Fruit fly (Drosophila melanogaster) whole organism, embryonic: ENCODE data around the gene puc.
A peak's percentile ranks its signal among the peaks of the same experiment; 100 is the strongest.

Experiments used
- Antp ChIP-seq: fragments of 200-800 bp; sonication (Bioruptor generic); optimal IDR thresholded peaks from 3 replicates; lab custom pipeline; 2016; ENCODE audit warnings: missing biosample characterization, missing genetic modification characterization
- Atf6 ChIP-seq: fragments of 200-800 bp; sonication (Bioruptor generic); IDR thresholded peaks from 2 replicates; pipeline ENCODE4 v1.3.6; 2022; ENCODE audit warnings: missing biosample characterization, missing genetic modification characterization
- C15 ChIP-seq: fragments of 200-800 bp; sonication (Bioruptor generic); IDR thresholded peaks from 3 replicates; pipeline ENCODE4 v1.3.6; 2022; ENCODE audit warnings: missing biosample characterization, missing genetic modification characterization
- CG10366 ChIP-seq: fragments of 200-800 bp; sonication (Bioruptor generic); IDR thresholded peaks from 2 replicates; pipeline ENCODE4 v1.3.6; 2022; ENCODE audit warnings: missing biosample characterization, missing genetic modification characterization
- CG10462 ChIP-seq: fragments of 200-800 bp; sonication (Bioruptor generic); optimal IDR thresholded peaks from 2 replicates; lab custom pipeline; 2016; ENCODE audit warnings: missing biosample characterization, missing genetic modification characterization
- CG15479 ChIP-seq: fragments of 200-800 bp; sonication (Bioruptor generic); optimal IDR thresholded peaks from 3 replicates; lab custom pipeline; 2019; ENCODE audit warnings: missing biosample characterization, mild to moderate bottlenecking, missing genetic modification characterization, moderate library complexity
- CG18262 ChIP-seq: fragments of 200-800 bp; optimal IDR thresholded peaks from 3 replicates; lab custom pipeline; 2019; ENCODE audit warnings: missing biosample characterization, mild to moderate bottlenecking, missing genetic modification characterization, moderate library complexity
- CG2120 ChIP-seq: fragments of 200-800 bp; sonication (Bioruptor generic); optimal IDR thresholded peaks from 3 replicates; lab custom pipeline; 2016; ENCODE audit warnings: missing biosample characterization, missing genetic modification characterization
- CG30403 ChIP-seq: fragments of 200-800 bp; sonication (Bioruptor generic); optimal IDR thresholded peaks from 3 replicates; lab custom pipeline; 2016; ENCODE audit warnings: missing biosample characterization, missing genetic modification characterization
- CG32767 ChIP-seq: fragments of 200-800 bp; sonication (Bioruptor generic); IDR thresholded peaks from 2 replicates; pipeline ENCODE4 v1.3.6; 2022; ENCODE audit warnings: missing biosample characterization, missing genetic modification characterization
- CG4617 ChIP-seq: fragments of 200-800 bp; sonication (Bioruptor generic); optimal IDR thresholded peaks from 3 replicates; lab custom pipeline; 2016; ENCODE audit warnings: missing biosample characterization, missing genetic modification characterization, borderline replicate concordance
- CG7745 ChIP-seq: fragments of 200-800 bp; sonication (Bioruptor generic); optimal IDR thresholded peaks from 2 replicates; lab custom pipeline; 2018; ENCODE audit warnings: missing biosample characterization, mild to moderate bottlenecking, missing genetic modification characterization, moderate library complexity
- CG7987 ChIP-seq: fragments of 200-800 bp; sonication (Bioruptor generic); optimal IDR thresholded peaks from 2 replicates; lab custom pipeline; 2018; ENCODE audit warnings: missing biosample characterization, mild to moderate bottlenecking, missing genetic modification characterization, moderate library complexity
- CG8281 ChIP-seq: fragments of 200-800 bp; sonication (Bioruptor generic); optimal IDR thresholded peaks from 2 replicates; lab custom pipeline; 2018; ENCODE audit warnings: missing biosample characterization, mild to moderate bottlenecking, missing genetic modification characterization, moderate library complexity
- CG8359 ChIP-seq: fragments of 200-800 bp; sonication (Bioruptor generic); optimal IDR thresholded peaks from 2 replicates; lab custom pipeline; 2017; ENCODE audit warnings: missing biosample characterization, mild to moderate bottlenecking, missing genetic modification characterization, borderline replicate concordance
- CG9215 ChIP-seq: fragments of 200-800 bp; sonication (Bioruptor generic); IDR thresholded peaks from 2 replicates; pipeline ENCODE4 v1.3.6; 2022; ENCODE audit warnings: missing biosample characterization, missing genetic modification characterization
- CHES-1-like ChIP-seq: fragments of 200-800 bp; sonication (Bioruptor generic); optimal IDR thresholded peaks from 2 replicates; lab custom pipeline; 2016; ENCODE audit warnings: missing biosample characterization, missing genetic modification characterization
- Camta ChIP-seq: fragments of 200-800 bp; sonication (Bioruptor generic); optimal IDR thresholded peaks from 2 replicates; lab custom pipeline; 2016; ENCODE audit warnings: missing biosample characterization, missing genetic modification characterization
- Dek ChIP-seq: fragments of 200-800 bp; sonication (Bioruptor generic); optimal IDR thresholded peaks from 3 replicates; lab custom pipeline; 2019; ENCODE audit warnings: missing biosample characterization, mild to moderate bottlenecking, missing genetic modification characterization, moderate library complexity
- Dp ChIP-seq: fragments of 200-800 bp; sonication (Bioruptor generic); optimal IDR thresholded peaks from 2 replicates; lab custom pipeline; 2018; ENCODE audit warnings: missing biosample characterization, mild to moderate bottlenecking, missing genetic modification characterization, moderate library complexity
- Elba2 ChIP-seq: fragments of 200-800 bp; sonication (Bioruptor generic); optimal IDR thresholded peaks from 3 replicates; lab custom pipeline; 2016; ENCODE audit warnings: missing biosample characterization, missing genetic modification characterization
- HLHmδ ChIP-seq: fragments of 200-800 bp; sonication (Bioruptor generic); optimal IDR thresholded peaks from 2 replicates; lab custom pipeline; 2018; ENCODE audit warnings: missing biosample characterization, mild to moderate bottlenecking, missing genetic modification characterization, moderate library complexity
- MTF-1 ChIP-seq: fragments of 200-800 bp; sonication (Bioruptor generic); optimal IDR thresholded peaks from 2 replicates; lab custom pipeline; 2018; ENCODE audit warnings: missing biosample characterization, mild to moderate bottlenecking, missing genetic modification characterization, borderline replicate concordance
- Mes4 ChIP-seq: fragments of 200-800 bp; sonication (Bioruptor generic); optimal IDR thresholded peaks from 2 replicates; lab custom pipeline; 2016; ENCODE audit warnings: missing biosample characterization, missing genetic modification characterization
- Side ChIP-seq: fragments of 200-800 bp; sonication (Bioruptor generic); optimal IDR thresholded peaks from 2 replicates; lab custom pipeline; 2016; ENCODE audit warnings: missing biosample characterization, missing genetic modification characterization
- Sry-δ ChIP-seq: fragments of 200-800 bp; sonication (Bioruptor generic); optimal IDR thresholded peaks from 2 replicates; lab custom pipeline; 2016; ENCODE audit warnings: missing biosample characterization, missing genetic modification characterization
- TFAM ChIP-seq: fragments of 200-800 bp; sonication (Bioruptor generic); optimal IDR thresholded peaks from 2 replicates; lab custom pipeline; 2017; ENCODE audit warnings: missing biosample characterization, missing genetic modification characterization, inconsistent platforms
- cato ChIP-seq: fragments of 200-800 bp; sonication (Bioruptor generic); optimal IDR thresholded peaks from 2 replicates; lab custom pipeline; 2016; ENCODE audit warnings: missing biosample characterization, missing genetic modification characterization, borderline replicate concordance
- fd3F ChIP-seq: fragments of 200-800 bp; sonication (Bioruptor generic); optimal IDR thresholded peaks from 2 replicates; lab custom pipeline; 2018; ENCODE audit warnings: missing biosample characterization, mild to moderate bottlenecking, missing genetic modification characterization, moderate library complexity
- fru ChIP-seq: fragments of >200 bp; optimal IDR thresholded peaks from 2 replicates; lab custom pipeline; 2017
- gem ChIP-seq: fragments of 200-800 bp; sonication (Bioruptor generic); optimal IDR thresholded peaks from 2 replicates; lab custom pipeline; 2019; ENCODE audit warnings: missing biosample characterization, mild to moderate bottlenecking, missing genetic modification characterization, moderate library complexity
- grn ChIP-seq: fragments of 200-800 bp; sonication (Bioruptor generic); optimal IDR thresholded peaks from 3 replicates; lab custom pipeline; 2017; ENCODE audit warnings: missing biosample characterization, missing genetic modification characterization
- gro ChIP-seq: fragments of 200-800 bp; sonication (Bioruptor generic); optimal IDR thresholded peaks from 2 replicates; lab custom pipeline; 2016; ENCODE audit warnings: missing biosample characterization, missing genetic modification characterization
- gsb ChIP-seq: fragments of 200-800 bp; sonication (Bioruptor generic); IDR thresholded peaks from 2 replicates; pipeline ENCODE4 v1.3.6; 2022; ENCODE audit warnings: missing biosample characterization, missing genetic modification characterization
- insv ChIP-seq, 2 experiments: fragments of 200-800 bp; sonication (Bioruptor generic); optimal IDR thresholded peaks; 3 replicates each; lab custom pipeline; 2016 to 2018; ENCODE audit warnings: missing biosample characterization in 2 of 2, missing genetic modification characterization in 2 of 2
- lola ChIP-seq, 3 experiments: fragments of >200 bp in 2 of 3; fragments of 200-800 bp in 1 of 3; sonication (Bioruptor generic) in 1 of 3; optimal IDR thresholded peaks; 2 replicates each; lab custom pipeline; 2017 to 2019; ENCODE audit warnings: missing biosample characterization in 3 of 3, missing genetic modification characterization in 3 of 3, mild to moderate bottlenecking in 1 of 3, moderate library complexity in 1 of 3
- maf-S ChIP-seq: fragments of 200-800 bp; sonication (Bioruptor generic); optimal IDR thresholded peaks from 2 replicates; lab custom pipeline; 2016; ENCODE audit warnings: missing biosample characterization, missing genetic modification characterization
- nau ChIP-seq: fragments of 200-800 bp; sonication (Bioruptor generic); optimal IDR thresholded peaks from 3 replicates; lab custom pipeline; 2017; ENCODE audit warnings: missing biosample characterization, mild to moderate bottlenecking, missing genetic modification characterization, missing genetic modification reagents
- nerfin-2 ChIP-seq: fragments of 200-800 bp; sonication (Bioruptor generic); IDR thresholded peaks from 2 replicates; pipeline ENCODE4 v1.3.6; 2022; ENCODE audit warnings: missing biosample characterization, missing genetic modification characterization; ENCODE audit not compliant: partially characterized antibody
- pb ChIP-seq: fragments of 200-800 bp; sonication (Bioruptor generic); optimal IDR thresholded peaks from 3 replicates; lab custom pipeline; 2016; ENCODE audit warnings: missing biosample characterization, missing genetic modification characterization
- sisA ChIP-seq: fragments of 200-800 bp; sonication (Bioruptor generic); IDR thresholded peaks from 2 replicates; pipeline ENCODE4 v1.3.6; 2022; ENCODE audit warnings: missing biosample characterization, missing genetic modification characterization
- so ChIP-seq: fragments of 200-800 bp; sonication (Bioruptor generic); IDR thresholded peaks from 3 replicates; pipeline ENCODE4 v1.3.6; 2022; ENCODE audit warnings: missing biosample characterization, missing genetic modification characterization
- tap ChIP-seq: fragments of 200-800 bp; optimal IDR thresholded peaks from 3 replicates; lab custom pipeline; 2019; ENCODE audit warnings: missing biosample characterization, mild to moderate bottlenecking, missing genetic modification characterization, moderate library complexity
- tin ChIP-seq: fragments of 200-800 bp; sonication (Bioruptor generic); optimal IDR thresholded peaks from 3 replicates; lab custom pipeline; 2016; ENCODE audit warnings: missing biosample characterization, missing genetic modification characterization
- trem ChIP-seq: fragments of 200-800 bp; optimal IDR thresholded peaks from 3 replicates; lab custom pipeline; 2019; ENCODE audit warnings: missing biosample characterization, mild to moderate bottlenecking, missing genetic modification characterization, moderate library complexity
- trh ChIP-seq: fragments of 200-800 bp; sonication (Bioruptor generic); optimal IDR thresholded peaks from 2 replicates; lab custom pipeline; 2016; ENCODE audit warnings: missing biosample characterization, missing genetic modification characterization
- vvl ChIP-seq: fragments of 200-800 bp; sonication (Bioruptor generic); IDR thresholded peaks from 2 replicates; pipeline ENCODE4 v1.3.6; 2022; ENCODE audit warnings: missing biosample characterization, missing genetic modification characterization
- yki ChIP-seq: fragments of >200 bp; optimal IDR thresholded peaks from 3 replicates; lab custom pipeline; 2018
- zfh1 ChIP-seq: fragments of 200-800 bp; sonication (Bioruptor generic); IDR thresholded peaks from 3 replicates; pipeline ENCODE4 v1.3.6; 2022; ENCODE audit warnings: missing biosample characterization, missing genetic modification characterization

puc gene

dm6 chr3R:8112880-8113832, 8.0 kb downstream of the puc start:
- no peak for TF ChIP-seq insv (GFP tag; optimal IDR thresholded peaks at IDR 0.05; lab: Kevin White, UChicago)
- TF ChIP-seq CG10366, result peak; percentile 57; the same call in 1 of the 2 replicates
- peak; percentile 68 for TF ChIP-seq pb
- TF ChIP-seq CG7987 (GFP tag; lab: Kevin White, UChicago), result peak; percentile 13
- peak; percentile 73 for TF ChIP-seq so
- TF ChIP-seq Antp (GFP tag; lab: Kevin White, UChicago), result peak; percentile 73
- TF ChIP-seq CG8281, result peak; percentile 35
- peak; percentile 91 for TF ChIP-seq gem (tag; lab: Kevin White, UChicago)
- peak; percentile 87 for TF ChIP-seq maf-S
- TF ChIP-seq tap (tag; lab: Kevin White, UChicago), result peak; percentile 39
- peak; percentile 45 for TF ChIP-seq CG10462 (GFP tag; lab: Kevin White, UChicago)
- TF ChIP-seq TFAM (GFP tag; lab: Kevin White, UChicago), result peak; percentile 10
- TF ChIP-seq gro (GFP tag; lab: Kevin White, UChicago), result peak; percentile 8
- peak; percentile 74 for TF ChIP-seq tin
- TF ChIP-seq CG32767 (GFP tag; lab: Robert Waterston, UW), result peak; percentile 51
- peak; percentile 87 for TF ChIP-seq CHES-1-like (GFP tag; lab: Kevin White, UChicago)
- peak; percentile 66 for TF ChIP-seq Dek (tag; lab: Kevin White, UChicago)
- TF ChIP-seq sisA, result peak; percentile 30
- TF ChIP-seq CG15479 (GFP tag; lab: Kevin White, UChicago), result peak; percentile 82
- TF ChIP-seq CG18262 (tag; lab: Kevin White, UChicago), result peak; percentile 86
- peak; percentile 47 for TF ChIP-seq grn (GFP tag; lab: Kevin White, UChicago)
- peak; percentile 59 for TF ChIP-seq trh
- peak; percentile 59 for TF ChIP-seq CG9215
- peak; percentile 59 for TF ChIP-seq fd3F (GFP tag; lab: Kevin White, UChicago)
- peak; percentile 75 for TF ChIP-seq Atf6 (GFP tag; lab: Robert Waterston, UW)
- no peak for TF ChIP-seq yki (lab: Kevin White, UChicago)
- peak; percentile 89 for TF ChIP-seq CG30403 (GFP tag; lab: Kevin White, UChicago)
- TF ChIP-seq cato (GFP tag; lab: Kevin White, UChicago), result peak; percentile 53
- TF ChIP-seq Side (GFP tag; lab: Kevin White, UChicago), result peak; percentile 76
- TF ChIP-seq gsb (GFP tag; lab: Robert Waterston, UW), result no peak
- TF ChIP-seq CG8359 (GFP tag; lab: Kevin White, UChicago), result peak; percentile 63
- peak; percentile 39 for TF ChIP-seq trem (tag; lab: Kevin White, UChicago)
- TF ChIP-seq nau (GFP tag; lab: Kevin White, UChicago), result peak; percentile 64
- peak; percentile 35 for TF ChIP-seq Sry-δ (GFP tag; lab: Kevin White, UChicago)
- TF ChIP-seq Mes4 (GFP tag; lab: Kevin White, UChicago), result peak; percentile 79
- peak; percentile 32 for TF ChIP-seq CG4617 (GFP tag; lab: Kevin White, UChicago)
- TF ChIP-seq fru (lab: Kevin White, UChicago), result no peak
- no peak for TF ChIP-seq CG7745 (tag; lab: Kevin White, UChicago)
- no peak for TF ChIP-seq HLHmδ (GFP tag; lab: Kevin White, UChicago)
- TF ChIP-seq Dp (GFP tag; lab: Kevin White, UChicago), result no peak
- peak; percentile 83 for TF ChIP-seq CG2120 (GFP tag; lab: Kevin White, UChicago)
- TF ChIP-seq MTF-1 (GFP tag; lab: Kevin White, UChicago), result peak; percentile 10
- TF ChIP-seq zfh1 (GFP tag; lab: Robert Waterston, UW), result no peak; the same call in 2 of the 3 replicates
- TF ChIP-seq vvl (GFP tag; lab: Robert Waterston, UW), result peak; percentile 69
- TF ChIP-seq lola (GFP tag; optimal IDR thresholded peaks at IDR 0.05; lab: Kevin White, UChicago), result peak in 1 of 3 experiments; percentile 82
- TF ChIP-seq Camta (GFP tag; lab: Kevin White, UChicago), result peak; percentile 62
- TF ChIP-seq Elba2 (GFP tag; lab: Kevin White, UChicago), result no peak
- no peak for TF ChIP-seq nerfin-2 (GFP tag; lab: Robert Waterston, UW)
- no peak for TF ChIP-seq C15 (GFP tag; lab: Robert Waterston, UW)
